Fruit fly (Drosophila melanogaster) whole organism, embryonic: ENCODE data around the gene lilli.
A peak's percentile ranks its signal among the peaks of the same experiment; 100 is the strongest.

ENCODE experiments used
- Blimp-1 ChIP-seq: fragments of 200-800 bp; sonication (Bioruptor generic); optimal IDR thresholded peaks from 3 replicates; lab custom pipeline; 2018; ENCODE audit warnings: missing biosample characterization, missing genetic modification characterization, mild to moderate bottlenecking, moderate library complexity, missing genetic modification reagents
- CG10366 ChIP-seq: fragments of 200-800 bp; sonication (Bioruptor generic); IDR thresholded peaks from 2 replicates; pipeline ENCODE4 v1.3.6; 2022; ENCODE audit warnings: missing biosample characterization, missing genetic modification characterization
- CG13424 ChIP-seq: fragments of 200-800 bp; sonication (Bioruptor generic); optimal IDR thresholded peaks from 2 replicates; lab custom pipeline; 2019; ENCODE audit warnings: missing biosample characterization, mild to moderate bottlenecking, missing genetic modification characterization, moderate library complexity
- CG13894 ChIP-seq: fragments of 200-800 bp; sonication (Bioruptor generic); optimal IDR thresholded peaks from 3 replicates; lab custom pipeline; 2018; ENCODE audit warnings: missing biosample characterization, mild to moderate bottlenecking, missing genetic modification characterization, moderate library complexity
- CG16863 ChIP-seq: fragments of 200-800 bp; sonication (Bioruptor generic); optimal IDR thresholded peaks from 3 replicates; lab custom pipeline; 2016; ENCODE audit warnings: missing biosample characterization, missing genetic modification characterization
- CG1792 ChIP-seq: fragments of 200-800 bp; sonication (Bioruptor generic); optimal IDR thresholded peaks from 2 replicates; lab custom pipeline; 2016; ENCODE audit warnings: missing biosample characterization, missing genetic modification characterization
- CG32767 ChIP-seq: fragments of 200-800 bp; sonication (Bioruptor generic); IDR thresholded peaks from 2 replicates; pipeline ENCODE4 v1.3.6; 2022; ENCODE audit warnings: missing biosample characterization, missing genetic modification characterization
- CG32772 ChIP-seq: fragments of 200-800 bp; sonication (Bioruptor generic); IDR thresholded peaks from 2 replicates; pipeline ENCODE4 v1.3.6; 2022; ENCODE audit warnings: missing biosample characterization, missing genetic modification characterization
- CG6765 ChIP-seq: fragments of 200-800 bp; sonication (Bioruptor generic); optimal IDR thresholded peaks from 3 replicates; lab custom pipeline; 2017; ENCODE audit warnings: missing biosample characterization, mild to moderate bottlenecking, missing genetic modification characterization
- CG8478 ChIP-seq: fragments of >200 bp; optimal IDR thresholded peaks from 2 replicates; lab custom pipeline; 2018
- CG8944 ChIP-seq: fragments of 200-800 bp; sonication (Bioruptor generic); optimal IDR thresholded peaks from 3 replicates; lab custom pipeline; 2016; ENCODE audit warnings: missing biosample characterization, missing genetic modification characterization
- D19B ChIP-seq: fragments of 200-800 bp; sonication (Bioruptor generic); optimal IDR thresholded peaks from 2 replicates; lab custom pipeline; 2017; ENCODE audit warnings: missing biosample characterization, mild to moderate bottlenecking, missing genetic modification characterization
- HLH4C ChIP-seq: fragments of 200-800 bp; sonication (Bioruptor generic); IDR thresholded peaks from 3 replicates; pipeline ENCODE4 v1.3.6; 2022; ENCODE audit warnings: missing biosample characterization, missing genetic modification characterization; ENCODE audit not compliant: partially characterized antibody
- Rfx ChIP-seq: fragments of 200-800 bp; sonication (Bioruptor generic); IDR thresholded peaks from 2 replicates; pipeline ENCODE4 v1.3.6; 2022; ENCODE audit warnings: missing biosample characterization, missing genetic modification characterization
- Spps ChIP-seq: fragments of 200-800 bp; sonication (Bioruptor generic); optimal IDR thresholded peaks from 2 replicates; lab custom pipeline; 2018; ENCODE audit warnings: missing biosample characterization, mild to moderate bottlenecking, missing genetic modification characterization
- chif ChIP-seq, 2 experiments: fragments of 200-800 bp; sonication (Bioruptor generic); optimal IDR thresholded peaks; 3 replicates each; lab custom pipeline; 2016; ENCODE audit warnings: missing biosample characterization in 2 of 2, missing genetic modification characterization in 2 of 2
- ken ChIP-seq: fragments of 200-800 bp; sonication (Bioruptor generic); IDR thresholded peaks from 3 replicates; pipeline ENCODE4 v1.3.6; 2022; ENCODE audit warnings: missing biosample characterization, missing genetic modification characterization
- psq ChIP-seq: fragments of 200-800 bp; sonication (Bioruptor generic); optimal IDR thresholded peaks from 2 replicates; lab custom pipeline; 2017; ENCODE audit warnings: missing biosample characterization, missing genetic modification characterization
- pum ChIP-seq: fragments of 200-800 bp; sonication (Bioruptor generic); optimal IDR thresholded peaks from 2 replicates; lab custom pipeline; 2016; ENCODE audit warnings: missing biosample characterization, missing genetic modification characterization
- scrt ChIP-seq: fragments of 200-800 bp; sonication (Bioruptor generic); optimal IDR thresholded peaks from 2 replicates; lab custom pipeline; 2018; ENCODE audit warnings: missing biosample characterization, mild to moderate bottlenecking, missing genetic modification characterization, moderate library complexity
- ssp ChIP-seq: fragments of 200-800 bp; sonication (Bioruptor generic); IDR thresholded peaks from 2 replicates; pipeline ENCODE4 v1.3.6; 2022; ENCODE audit warnings: missing biosample characterization, missing genetic modification characterization
- tup ChIP-seq: fragments of 200-800 bp; sonication (Bioruptor generic); optimal IDR thresholded peaks from 2 replicates; lab custom pipeline; 2016; ENCODE audit warnings: missing biosample characterization, mild to moderate bottlenecking, missing genetic modification characterization, moderate library complexity

The lilli gene

DNA sequence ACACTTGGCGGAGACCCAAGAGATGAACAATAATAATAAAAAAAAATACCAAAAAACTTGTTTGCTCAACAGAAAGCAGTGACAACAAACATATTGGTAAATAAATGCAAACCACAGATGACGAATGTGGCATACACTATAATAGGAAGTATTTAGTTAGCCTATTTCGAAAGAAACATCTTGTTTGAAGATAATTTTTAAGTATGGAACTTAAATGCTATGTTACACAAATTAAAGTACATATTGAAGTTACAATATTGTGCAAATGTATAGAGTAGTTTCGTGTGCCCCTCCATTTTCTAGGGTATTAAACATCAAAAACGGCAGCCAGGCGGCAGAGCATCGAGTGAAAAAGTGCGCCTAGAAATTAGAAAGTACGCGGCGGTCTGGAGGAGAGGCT, 117.7 kb downstream of the lilli start (continued):
- TF ChIP-seq CG1792 (no peak), CG8944 (GFP tag; lab: Kevin White, UChicago) (no peak), CG16863 (GFP tag; lab: Kevin White, UChicago) (peak; percentile 40), CG32767 (GFP tag; lab: Robert Waterston, UW) (0 out of 2 replicates have a peak, but pooled peaks have one; percentile 13), CG13894 (tag; lab: Kevin White, UChicago) (no peak), scrt (no peak), CG32772 (GFP tag; lab: Robert Waterston, UW) (0 out of 2 replicates have a peak, but pooled peaks have one; percentile 42), ssp (no peak), tup (GFP tag; lab: Kevin White, UChicago) (no peak), psq (GFP tag; lab: Kevin White, UChicago) (no peak), chif (GFP tag; optimal IDR thresholded peaks at IDR 0.05; lab: Kevin White, UChicago) (no peak), CG10366 (GFP tag; lab: Robert Waterston, UW) (peak; percentile 40; the same call in 1 of the 2 replicates), ken (peak; percentile 46; the same call in 1 of the 3 replicates), pum (peak; percentile 20), Spps (no peak), Blimp-1 (GFP tag; lab: Kevin White, UChicago) (peak; percentile 77), HLH4C (GFP tag; lab: Robert Waterston, UW) (no peak), CG8478 (lab: Kevin White, UChicago) (no peak), CG13424 (tag; lab: Kevin White, UChicago) (peak; percentile 64), D19B (no peak), CG6765 (GFP tag; lab: Kevin White, UChicago) (no peak), Rfx (GFP tag; lab: Robert Waterston, UW) (no peak)
